Fruit fly (Drosophila melanogaster): ENCODE results near the gene CG13862.
"Not testable (repeated sequence)": the region's sequence is repeated elsewhere in the genome, so short reads cannot be mapped to it uniquely, and the experiment has no call there.

CG13862 gene

DNA sequence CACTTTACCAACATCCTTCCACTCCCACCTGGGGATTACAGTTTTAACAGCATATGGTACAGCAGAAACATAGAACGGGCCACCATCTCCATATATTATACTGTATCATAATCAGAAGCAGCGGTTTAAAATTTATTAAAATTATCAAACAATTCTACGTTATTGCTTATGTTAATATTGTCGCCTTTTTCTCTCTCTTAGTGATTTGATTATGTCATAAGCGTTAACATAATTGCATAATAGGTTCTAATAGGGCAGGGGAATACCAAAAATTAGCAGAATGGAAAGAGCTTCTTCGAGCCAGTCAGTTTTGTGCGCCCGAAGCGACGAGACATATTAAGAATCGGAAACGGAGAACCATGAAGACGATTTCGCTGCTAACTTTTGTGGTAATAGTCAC lies at the start of gene CG13862:
Gene CG13862 (plus strand): TSS at position 301 of the 400 bp plus-strand sequence.
- TF ChIP-seq CG32006 (GFP tag; optimal IDR thresholded peaks at IDR 0.05) (no peak), fd59A (GFP tag; optimal IDR thresholded peaks at IDR 0.05) (no peak), spab (GFP tag; optimal IDR thresholded peaks at IDR 0.05) (no peak), CG6163 (GFP tag; IDR thresholded peaks at IDR 0.05) (no peak), CG11294 (GFP tag; IDR thresholded peaks at IDR 0.05) (no peak), Hr4 (GFP tag; optimal IDR thresholded peaks at IDR 0.05) (no peak), Sox14 (GFP tag; optimal IDR thresholded peaks at IDR 0.05) (no peak), acj6 (GFP tag; optimal IDR thresholded peaks at IDR 0.05) (no peak)

- TF ChIP-seq acj6 (GFP tag; optimal IDR thresholded peaks at IDR 0.05) (no peak), CG1621 (tag; optimal IDR thresholded peaks at IDR 0.05) (no peak), CG6276 (GFP tag; optimal IDR thresholded peaks at IDR 0.05) (no peak), Eip93F (GFP tag; optimal IDR thresholded peaks at IDR 0.05) (no peak), OdsH (GFP tag; optimal IDR thresholded peaks at IDR 0.05) (no peak), achi (GFP tag; optimal IDR thresholded peaks at IDR 0.05) (no peak), svp (GFP tag) (no peak), Gug (GFP tag; IDR thresholded peaks at IDR 0.05) (no peak), CG32006 (GFP tag; optimal IDR thresholded peaks at IDR 0.05) (no peak), Hr4 (GFP tag; optimal IDR thresholded peaks at IDR 0.05) (no peak), CG3919 (GFP tag; optimal IDR thresholded peaks at IDR 0.05) (no peak), CG11902 (GFP tag; optimal IDR thresholded peaks at IDR 0.05) (no peak), Eip78C (GFP tag) (no peak), CG11294 (GFP tag; IDR thresholded peaks at IDR 0.05) (no peak), Sox14 (GFP tag; optimal IDR thresholded peaks at IDR 0.05) (no peak), CG7368 (GFP tag; optimal IDR thresholded peaks at IDR 0.05) (no peak)
Observed at dm6 chr3R:22287470-22287869, 44.3 kb upstream of the CG13862 start.

- TF ChIP-seq CG6854 (GFP tag; optimal IDR thresholded peaks at IDR 0.05): no peak
- TF ChIP-seq net (GFP tag; optimal IDR thresholded peaks at IDR 0.05): no peak
- TF ChIP-seq acj6 (GFP tag; optimal IDR thresholded peaks at IDR 0.05): no peak
- no peak for TF ChIP-seq fd59A (GFP tag; optimal IDR thresholded peaks at IDR 0.05)
- no peak for TF ChIP-seq Met (GFP tag; optimal IDR thresholded peaks at IDR 0.05)
- no peak for TF ChIP-seq CG3919 (GFP tag; optimal IDR thresholded peaks at IDR 0.05)
- no peak for TF ChIP-seq vri (GFP tag; optimal IDR thresholded peaks at IDR 0.05)
- no peak for TF ChIP-seq fd85E (GFP tag; optimal IDR thresholded peaks at IDR 0.05)
- no peak for TF ChIP-seq Eip93F (GFP tag; optimal IDR thresholded peaks at IDR 0.05)
- no peak for TF ChIP-seq salr (GFP tag; optimal IDR thresholded peaks at IDR 0.05)
- TF ChIP-seq CG6163 (GFP tag; IDR thresholded peaks at IDR 0.05): no peak
- no peak for TF ChIP-seq Ets96B (tag; optimal IDR thresholded peaks at IDR 0.05)
- no peak for TF ChIP-seq CG6276 (GFP tag; optimal IDR thresholded peaks at IDR 0.05)
- TF ChIP-seq CG1621 (tag; optimal IDR thresholded peaks at IDR 0.05): no peak
- TF ChIP-seq ss (GFP tag; optimal IDR thresholded peaks at IDR 0.05): no peak
- no peak for TF ChIP-seq CG8319 (GFP tag; optimal IDR thresholded peaks at IDR 0.05)
- no peak for TF ChIP-seq spab (GFP tag; optimal IDR thresholded peaks at IDR 0.05)
- TF ChIP-seq Blimp-1 (GFP tag; optimal IDR thresholded peaks at IDR 0.05): no peak
- TF ChIP-seq CG9139 (GFP tag; optimal IDR thresholded peaks at IDR 0.05): no peak
- TF ChIP-seq dac (GFP tag; optimal IDR thresholded peaks at IDR 0.05): no peak
Observed at dm6 chr3R:22288305-22288704, 43.5 kb upstream of the CG13862 start.

dm6 chr3R:22298505-22298904 lies 33.3 kb upstream of the CG13862 start, which contains the start of gene CG7084:
TSS of gene CG7084 (plus strand) at chr3R:22298805.
- TF ChIP-seq Blimp-1 (GFP tag; optimal IDR thresholded peaks at IDR 0.05); Met (GFP tag; optimal IDR thresholded peaks at IDR 0.05); Eip78C (GFP tag): not testable (repeated sequence)

- TF ChIP-seq vri (GFP tag; optimal IDR thresholded peaks at IDR 0.05) (peak; percentile 25), svp (GFP tag) (peak; percentile 70)
Observed at dm6 chr3R:22299309-22299708, 32.5 kb upstream of the CG13862 start.

DNA sequence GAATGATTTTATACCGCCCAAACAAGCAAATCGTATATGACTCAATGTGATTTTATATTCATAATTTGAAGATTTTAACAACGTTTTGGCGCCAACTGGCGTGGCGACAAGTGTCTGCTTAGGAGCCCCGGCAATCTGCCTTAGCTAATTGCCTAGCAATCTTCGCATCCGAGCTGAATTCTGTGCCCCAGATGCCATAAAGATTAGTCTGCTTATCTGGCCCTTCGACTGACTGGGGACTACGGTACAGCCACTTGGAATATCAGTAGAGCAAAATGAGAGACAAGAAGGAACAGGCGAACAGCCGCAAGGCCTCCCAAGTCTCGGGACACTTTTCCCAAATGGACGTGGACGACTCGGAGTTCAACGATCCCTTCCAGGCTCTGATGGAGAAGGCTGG lies 31.7 kb upstream of the CG13862 start:
- TF ChIP-seq CG6276 (GFP tag; optimal IDR thresholded peaks at IDR 0.05) (no peak), Eip93F (GFP tag; optimal IDR thresholded peaks at IDR 0.05) (no peak), CG11762 (GFP tag; optimal IDR thresholded peaks at IDR 0.05; ENCODE audit: insufficient read depth) (no peak), Lpt (GFP tag; optimal IDR thresholded peaks at IDR 0.05) (no peak), svp (GFP tag) (peak; percentile 57), CG9139 (GFP tag; optimal IDR thresholded peaks at IDR 0.05) (no peak)

All from whole organism, prepupa.